Fruit fly (Drosophila melanogaster) whole organism, embryonic: ENCODE measurements around the gene CG8671.

Experiments
- Antp ChIP-seq: fragments of 200-800 bp; sonication (Bioruptor generic); optimal IDR thresholded peaks from 3 replicates; lab custom pipeline; 2016; ENCODE audit warnings: missing biosample characterization, missing genetic modification characterization
- Bdp1 ChIP-seq: fragments of 200-800 bp; sonication (Bioruptor generic); optimal IDR thresholded peaks from 3 replicates; lab custom pipeline; 2016; ENCODE audit warnings: missing biosample characterization, missing genetic modification characterization
- Blimp-1 ChIP-seq: fragments of 200-800 bp; sonication (Bioruptor generic); optimal IDR thresholded peaks from 3 replicates; lab custom pipeline; 2018; ENCODE audit warnings: missing biosample characterization, missing genetic modification characterization, mild to moderate bottlenecking, moderate library complexity, missing genetic modification reagents
- CG10267 ChIP-seq: fragments of 200-800 bp; sonication (Bioruptor generic); optimal IDR thresholded peaks from 2 replicates; lab custom pipeline; 2018; ENCODE audit warnings: missing biosample characterization, mild to moderate bottlenecking, missing genetic modification characterization, moderate library complexity
- CG1233 ChIP-seq: fragments of 200-800 bp; sonication (Bioruptor generic); optimal IDR thresholded peaks from 4 replicates; lab custom pipeline; 2018; ENCODE audit warnings: missing biosample characterization, mild to moderate bottlenecking, missing genetic modification characterization
- CG13287 ChIP-seq: fragments of 200-800 bp; sonication (Bioruptor generic); IDR thresholded peaks from 2 replicates; pipeline ENCODE4 v1.3.6; 2022; ENCODE audit warnings: missing biosample characterization, missing genetic modification characterization; ENCODE audit not compliant: partially characterized antibody
- CG13624 ChIP-seq: fragments of 200-800 bp; sonication (Bioruptor generic); optimal IDR thresholded peaks from 2 replicates; lab custom pipeline; 2016; ENCODE audit warnings: missing biosample characterization, missing genetic modification characterization
- CG14441 ChIP-seq: fragments of 200-800 bp; sonication (Bioruptor generic); IDR thresholded peaks from 2 replicates; pipeline ENCODE4 v1.3.6; 2022; ENCODE audit warnings: missing biosample characterization, missing genetic modification characterization
- CG14667 ChIP-seq: fragments of 200-800 bp; sonication (Bioruptor generic); IDR thresholded peaks from 2 replicates; pipeline ENCODE4 v1.3.6; 2022; ENCODE audit warnings: missing biosample characterization, missing genetic modification characterization
- CG1647 ChIP-seq: fragments of 200-800 bp; sonication (Bioruptor generic); optimal IDR thresholded peaks from 3 replicates; lab custom pipeline; 2016; ENCODE audit warnings: missing biosample characterization, missing genetic modification characterization
- CG16779 ChIP-seq: fragments of 200-800 bp; sonication (Bioruptor generic); IDR thresholded peaks from 2 replicates; pipeline ENCODE4 v1.3.6; 2022; ENCODE audit warnings: missing biosample characterization, missing genetic modification characterization
- CG17328 ChIP-seq: fragments of 200-800 bp; sonication (Bioruptor generic); IDR thresholded peaks from 2 replicates; pipeline ENCODE4 v1.3.6; 2022; ENCODE audit warnings: missing biosample characterization, missing genetic modification characterization
- CG2712 ChIP-seq: fragments of 200-800 bp; optimal IDR thresholded peaks from 3 replicates; lab custom pipeline; 2019; ENCODE audit warnings: missing biosample characterization, mild to moderate bottlenecking, missing genetic modification characterization, moderate library complexity
- CG30020 ChIP-seq: fragments of 200-800 bp; optimal IDR thresholded peaks from 2 replicates; lab custom pipeline; 2019; ENCODE audit warnings: missing biosample characterization, mild to moderate bottlenecking, missing genetic modification characterization, moderate library complexity
- CG4282 ChIP-seq: fragments of 200-800 bp; sonication (Bioruptor generic); optimal IDR thresholded peaks from 2 replicates; lab custom pipeline; 2016; ENCODE audit warnings: missing biosample characterization, missing genetic modification characterization
- CG4617 ChIP-seq: fragments of 200-800 bp; sonication (Bioruptor generic); optimal IDR thresholded peaks from 3 replicates; lab custom pipeline; 2016; ENCODE audit warnings: missing biosample characterization, missing genetic modification characterization, borderline replicate concordance
- CG6272 ChIP-seq: fragments of 200-800 bp; sonication (Bioruptor generic); IDR thresholded peaks from 2 replicates; pipeline ENCODE4 v1.3.6; 2022; ENCODE audit warnings: missing biosample characterization, missing genetic modification characterization
- CG6765 ChIP-seq: fragments of 200-800 bp; sonication (Bioruptor generic); optimal IDR thresholded peaks from 3 replicates; lab custom pipeline; 2017; ENCODE audit warnings: missing biosample characterization, mild to moderate bottlenecking, missing genetic modification characterization
- CG8478 ChIP-seq: fragments of >200 bp; optimal IDR thresholded peaks from 2 replicates; lab custom pipeline; 2018
- CG9817 ChIP-seq: fragments of 200-800 bp; sonication (Bioruptor generic); optimal IDR thresholded peaks from 2 replicates; lab custom pipeline; 2018; ENCODE audit warnings: missing biosample characterization, mild to moderate bottlenecking, missing genetic modification characterization, moderate library complexity
- CrebB ChIP-seq: fragments of 200-800 bp; sonication (Bioruptor generic); optimal IDR thresholded peaks from 3 replicates; lab custom pipeline; 2018; ENCODE audit warnings: missing biosample characterization, mild to moderate bottlenecking, missing genetic modification characterization
- D19A ChIP-seq: fragments of 200-800 bp; optimal IDR thresholded peaks from 3 replicates; lab custom pipeline; 2019; ENCODE audit warnings: missing biosample characterization, mild to moderate bottlenecking, missing genetic modification characterization, moderate library complexity
- Dad ChIP-seq: fragments of 200-800 bp; sonication (Bioruptor generic); optimal IDR thresholded peaks from 3 replicates; lab custom pipeline; 2016; ENCODE audit warnings: missing biosample characterization, missing genetic modification characterization
- Ets65A ChIP-seq: fragments of 200-800 bp; sonication (Bioruptor generic); peaks from one replicate; lab custom pipeline; 2016; ENCODE audit warnings: missing biosample characterization, missing genetic modification characterization
- HHEX ChIP-seq: fragments of 200-800 bp; sonication (Bioruptor generic); optimal IDR thresholded peaks from 3 replicates; lab custom pipeline; 2017; ENCODE audit warnings: missing biosample characterization, mild to moderate bottlenecking, missing genetic modification characterization, missing genetic modification reagents
- Lpt ChIP-seq: fragments of >200 bp; optimal IDR thresholded peaks from 2 replicates; lab custom pipeline; 2018; ENCODE audit warnings: missing biosample characterization, missing genetic modification characterization
- NC2α ChIP-seq: fragments of 200-800 bp; sonication (Bioruptor generic); optimal IDR thresholded peaks from 2 replicates; lab custom pipeline; 2016; ENCODE audit warnings: missing biosample characterization, missing genetic modification characterization
- Nf-YA ChIP-seq: fragments of 200-800 bp; sonication (Bioruptor generic); IDR thresholded peaks from 2 replicates; pipeline ENCODE4 v1.3.6; 2022; ENCODE audit warnings: missing biosample characterization, missing genetic modification characterization
- NfI ChIP-seq: fragments of 200-800 bp; sonication (Bioruptor generic); optimal IDR thresholded peaks from 3 replicates; lab custom pipeline; 2018; ENCODE audit warnings: missing biosample characterization, mild to moderate bottlenecking, missing genetic modification characterization, moderate library complexity
- TFAM ChIP-seq: fragments of 200-800 bp; sonication (Bioruptor generic); optimal IDR thresholded peaks from 2 replicates; lab custom pipeline; 2017; ENCODE audit warnings: missing biosample characterization, missing genetic modification characterization, inconsistent platforms
- Tbp ChIP-seq: fragments of >200 bp; optimal IDR thresholded peaks from 2 replicates; lab custom pipeline; 2018; ENCODE audit warnings: missing biosample characterization, missing genetic modification characterization
- ato ChIP-seq: fragments of 200-800 bp; sonication (Bioruptor generic); IDR thresholded peaks from 2 replicates; pipeline ENCODE4 v1.3.6; 2022; ENCODE audit warnings: missing biosample characterization, missing genetic modification characterization; ENCODE audit not compliant: partially characterized antibody
- bab2 ChIP-seq: fragments of 200-800 bp; sonication (Bioruptor generic); optimal IDR thresholded peaks from 2 replicates; lab custom pipeline; 2016; ENCODE audit warnings: missing biosample characterization, missing genetic modification characterization
- bsh ChIP-seq, 2 experiments: fragments of 200-800 bp; sonication (Bioruptor generic); optimal IDR thresholded peaks; 2 replicates each; lab custom pipeline; 2017 to 2018; ENCODE audit warnings: mild to moderate bottlenecking in 2 of 2, missing biosample characterization in 2 of 2, missing genetic modification characterization in 2 of 2, moderate library complexity in 1 of 2
- cato ChIP-seq: fragments of 200-800 bp; sonication (Bioruptor generic); optimal IDR thresholded peaks from 2 replicates; lab custom pipeline; 2016; ENCODE audit warnings: missing biosample characterization, missing genetic modification characterization, borderline replicate concordance
- corto ChIP-seq: fragments of 200-800 bp; sonication (Bioruptor generic); optimal IDR thresholded peaks from 2 replicates; lab custom pipeline; 2016; ENCODE audit warnings: missing biosample characterization, mild to moderate bottlenecking, missing genetic modification characterization, moderate library complexity
- dan ChIP-seq: fragments of 200-800 bp; sonication (Bioruptor generic); IDR thresholded peaks from 2 replicates; pipeline ENCODE4 v1.3.6; 2022; ENCODE audit warnings: missing biosample characterization, missing genetic modification characterization
- dati ChIP-seq: fragments of 200-800 bp; sonication (Bioruptor generic); IDR thresholded peaks from 2 replicates; pipeline ENCODE4 v1.3.6; 2022; ENCODE audit warnings: missing biosample characterization, missing genetic modification characterization
- dm ChIP-seq: fragments of 200-800 bp; sonication (Bioruptor generic); optimal IDR thresholded peaks from 3 replicates; lab custom pipeline; 2016; ENCODE audit warnings: missing biosample characterization, missing genetic modification characterization
- dmrt11E ChIP-seq: fragments of 200-800 bp; sonication (Bioruptor generic); optimal IDR thresholded peaks from 3 replicates; lab custom pipeline; 2018; ENCODE audit warnings: missing biosample characterization, mild to moderate bottlenecking, missing genetic modification characterization, moderate library complexity
- fd96Cb ChIP-seq: fragments of 200-800 bp; sonication (Bioruptor generic); optimal IDR thresholded peaks from 2 replicates; lab custom pipeline; 2018; ENCODE audit warnings: missing biosample characterization, mild to moderate bottlenecking, missing genetic modification characterization, moderate library complexity
- gcm ChIP-seq: fragments of 200-800 bp; sonication (Bioruptor generic); optimal IDR thresholded peaks from 2 replicates; lab custom pipeline; 2019; ENCODE audit warnings: missing biosample characterization, mild to moderate bottlenecking, missing genetic modification characterization, moderate library complexity
- gsb ChIP-seq: fragments of 200-800 bp; sonication (Bioruptor generic); IDR thresholded peaks from 2 replicates; pipeline ENCODE4 v1.3.6; 2022; ENCODE audit warnings: missing biosample characterization, missing genetic modification characterization
- klu ChIP-seq: fragments of 200-800 bp; sonication (Bioruptor generic); IDR thresholded peaks from 2 replicates; pipeline ENCODE4 v1.3.6; 2022; ENCODE audit warnings: missing biosample characterization, missing genetic modification characterization
- nmo ChIP-seq: fragments of 200-800 bp; sonication (Bioruptor generic); optimal IDR thresholded peaks from 2 replicates; lab custom pipeline; 2018; ENCODE audit warnings: missing biosample characterization, mild to moderate bottlenecking, missing genetic modification characterization, moderate library complexity
- otp ChIP-seq: fragments of 200-800 bp; sonication (Bioruptor generic); IDR thresholded peaks from 3 replicates; pipeline ENCODE4, ENCODE4 v1.3.6; 2022; ENCODE audit warnings: missing biosample characterization, missing genetic modification characterization
- pan ChIP-seq, 4 experiments: fragments of >200 bp in 3 of 4; fragments of 200-800 bp in 1 of 4; sonication (Bioruptor generic) in 1 of 4; optimal IDR thresholded peaks in 3 of 4; IDR thresholded peaks in 1 of 4; 2 replicates each; pipeline versions ENCODE4 v1.3.6 to Lab custom; 2017 to 2022; ENCODE audit warnings: missing biosample characterization in 2 of 4, missing genetic modification characterization in 2 of 4, mixed read lengths in 1 of 4
- run ChIP-seq: fragments of 200-800 bp; sonication (Bioruptor generic); optimal IDR thresholded peaks from 3 replicates; lab custom pipeline; 2018; ENCODE audit warnings: missing biosample characterization, mild to moderate bottlenecking, missing genetic modification characterization
- slou ChIP-seq: fragments of 200-800 bp; sonication (Bioruptor generic); optimal IDR thresholded peaks from 3 replicates; lab custom pipeline; 2016; ENCODE audit warnings: missing biosample characterization, missing genetic modification characterization
- sug ChIP-seq: fragments of 200-800 bp; optimal IDR thresholded peaks from 2 replicates; lab custom pipeline; 2019; ENCODE audit warnings: missing biosample characterization, mild to moderate bottlenecking, missing genetic modification characterization, moderate library complexity
- unpg ChIP-seq: fragments of 200-800 bp; sonication (Bioruptor generic); optimal IDR thresholded peaks from 3 replicates; lab custom pipeline; 2018; ENCODE audit warnings: missing biosample characterization, mild to moderate bottlenecking, missing genetic modification characterization, moderate library complexity
- zfh1 ChIP-seq: fragments of 200-800 bp; sonication (Bioruptor generic); IDR thresholded peaks from 3 replicates; pipeline ENCODE4 v1.3.6; 2022; ENCODE audit warnings: missing biosample characterization, missing genetic modification characterization

The CG8671 gene

DNA sequence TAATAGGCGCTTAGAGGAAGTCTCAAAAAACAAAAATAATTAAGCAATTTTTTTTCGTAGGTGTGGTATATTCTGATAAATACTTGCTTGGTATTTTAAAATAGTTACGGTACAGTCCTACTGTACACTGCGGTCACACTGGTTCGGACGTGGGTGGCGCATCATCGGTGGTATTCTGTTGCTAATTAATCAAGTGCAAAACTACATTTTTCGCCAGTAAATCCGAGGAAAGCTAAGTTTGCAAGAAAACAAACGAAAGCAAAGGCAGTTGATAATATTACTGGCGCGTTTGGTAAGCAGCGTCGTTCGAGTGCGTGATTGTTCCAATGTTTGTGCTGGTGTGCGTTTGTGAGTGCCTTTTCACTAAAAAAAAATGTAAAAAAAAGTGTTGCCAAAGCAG is at the start of gene CG8671 (continued):
- TF ChIP-seq unpg (GFP tag; lab: Kevin White, UChicago) (peak; percentile 17), dati (GFP tag; lab: Robert Waterston, UW) (no peak), Tbp (GFP tag; lab: Kevin White, UChicago) (no peak), NfI (GFP tag; lab: Kevin White, UChicago) (peak; percentile 14), gsb (GFP tag; lab: Robert Waterston, UW) (no peak), TFAM (GFP tag; lab: Kevin White, UChicago) (no peak), Antp (GFP tag; lab: Kevin White, UChicago) (no peak), bab2 (GFP tag; lab: Kevin White, UChicago) (no peak), CG4617 (peak; percentile 83), CG8478 (no peak), cato (no peak), D19A (tag; lab: Kevin White, UChicago) (no peak), dan (no peak), CG13624 (GFP tag; lab: Kevin White, UChicago) (peak; percentile 19), CG2712 (tag; lab: Kevin White, UChicago) (peak; percentile 27), dm (GFP tag; lab: Kevin White, UChicago) (no peak), CG14441 (GFP tag; lab: Robert Waterston, UW) (0 out of 2 replicates have a peak, but pooled peaks have one; percentile 12), ato (no peak), CG14667 (no peak), nmo (peak; percentile 28), CG10267 (tag; lab: Kevin White, UChicago) (peak; percentile 36), CG17328 (GFP tag; lab: Robert Waterston, UW) (0 out of 2 replicates have a peak, but pooled peaks have one; percentile 16), Blimp-1 (GFP tag; lab: Kevin White, UChicago) (no peak), Dad (no peak), dmrt11E (tag; lab: Kevin White, UChicago) (no peak), Ets65A (peak; percentile 19), gcm (GFP tag; lab: Kevin White, UChicago) (peak; percentile 19), CG4282 (GFP tag; lab: Kevin White, UChicago) (no peak), CG30020 (tag; lab: Kevin White, UChicago) (peak; percentile 53)

DNA sequence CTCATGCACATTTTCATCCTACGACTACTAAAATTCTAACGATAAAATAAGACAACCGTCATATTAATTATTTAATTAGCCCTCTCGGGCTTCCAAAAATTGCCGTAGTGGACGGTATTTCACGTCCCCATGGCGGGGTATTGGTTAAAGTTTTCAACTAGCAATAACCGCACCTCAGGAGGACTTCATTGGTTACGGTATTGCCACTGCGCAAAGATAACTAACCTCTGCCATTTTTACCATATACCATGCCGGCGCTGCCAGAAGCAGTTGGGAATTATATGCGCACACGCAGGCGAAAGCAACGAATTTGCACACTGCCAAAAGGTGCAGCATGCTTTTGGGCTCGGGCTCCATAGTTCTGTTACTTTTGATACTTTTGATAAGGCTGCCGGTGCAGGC is 47.8 kb upstream of the CG8671 start:
- TF ChIP-seq Bdp1 (GFP tag; lab: Kevin White, UChicago) (no peak), corto (GFP tag; lab: Kevin White, UChicago) (no peak), sug (peak; percentile 64), bsh (GFP tag; optimal IDR thresholded peaks at IDR 0.05; lab: Kevin White, UChicago) (no peak), run (tag; lab: Kevin White, UChicago) (no peak), Nf-YA (GFP tag; lab: Robert Waterston, UW) (0 out of 2 replicates have a peak, but pooled peaks have one; percentile 57), CG13287 (GFP tag; lab: Robert Waterston, UW) (peak; percentile 44; the same call in 1 of the 2 replicates), zfh1 (GFP tag; lab: Robert Waterston, UW) (peak; percentile 77; the same call in 2 of the 3 replicates), slou (GFP tag; lab: Kevin White, UChicago) (no peak), dan (no peak), HHEX (peak; percentile 35), pan (optimal IDR thresholded peaks at IDR 0.05; lab: Kevin White, UChicago) (no peak), pan (GFP tag; optimal IDR thresholded peaks at IDR 0.05 in 1 of 2, IDR thresholded peaks at IDR 0.05 in 1 of 2) (peak in 1 of 2 experiments; percentile 36), Lpt (GFP tag; lab: Kevin White, UChicago) (no peak), CG1647 (GFP tag; lab: Kevin White, UChicago) (peak; percentile 54), CG6765 (GFP tag; lab: Kevin White, UChicago) (no peak), CG6272 (GFP tag; lab: Robert Waterston, UW) (peak; percentile 42; the same call in 1 of the 2 replicates), CrebB (tag; lab: Kevin White, UChicago) (no peak), CG16779 (GFP tag; lab: Robert Waterston, UW) (0 out of 2 replicates have a peak, but pooled peaks have one; percentile 26), NC2α (GFP tag; lab: Kevin White, UChicago) (peak; percentile 23), klu (GFP tag; lab: Robert Waterston, UW) (no peak), CG9817 (peak; percentile 8), fd96Cb (tag; lab: Kevin White, UChicago) (peak; percentile 40), CG1233 (GFP tag; lab: Kevin White, UChicago) (peak; percentile 27), otp (GFP tag; lab: Robert Waterston, UW) (peak; percentile 73; the same call in 2 of the 3 replicates)
